Worm (Caenorhabditis elegans): ENCODE data around the gene W08G11.3.

DNA sequence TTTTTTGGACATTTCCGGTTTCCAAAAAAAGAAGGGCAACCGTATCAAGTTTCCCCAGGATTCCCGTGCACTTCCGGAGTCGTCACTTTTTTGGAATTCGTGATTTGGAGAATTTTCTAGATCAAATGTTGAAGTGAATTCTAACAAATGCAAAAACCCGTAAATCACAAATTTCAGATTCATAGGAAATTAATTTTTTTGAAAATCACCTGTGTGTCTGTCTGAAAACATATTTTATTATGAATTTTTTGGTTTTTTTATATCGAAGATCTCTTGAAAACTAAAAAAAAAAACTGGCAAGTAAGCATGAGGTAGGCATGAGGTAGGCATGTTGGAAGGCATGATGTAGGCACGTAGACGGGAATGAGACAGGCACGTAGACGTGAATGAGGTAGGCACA lies 17.4 kb upstream of the W08G11.3 start:
- TF ChIP-seq unc-39 (tag; optimal IDR thresholded peaks at IDR 0.05) (no peak), F44E2.7 (GFP tag; IDR thresholded peaks at IDR 0.05) (no peak), lsy-2 (tag; optimal IDR thresholded peaks at IDR 0.05) (no peak), egl-43 (GFP tag; IDR thresholded peaks at IDR 0.05) (no peak), ztf-11 (tag; optimal IDR thresholded peaks at IDR 0.05) (no peak)

Data from whole organism, L4 larva.